Fruit fly (Drosophila melanogaster) whole organism, prepupa: ENCODE measurements around the gene Pgant4.

ENCODE experiments used
- Blimp-1 ChIP-seq: fragments of 200-800 bp; sonication (Bioruptor generic); optimal IDR thresholded peaks from 3 replicates; lab custom pipeline; 2017; ENCODE audit warnings: missing biosample characterization, missing genetic modification characterization, mild to moderate bottlenecking, moderate library complexity, missing genetic modification reagents
- CG10669 ChIP-seq: fragments of 200-800 bp; sonication (Bioruptor generic); optimal IDR thresholded peaks from 3 replicates; lab custom pipeline; 2018; ENCODE audit warnings: missing biosample characterization, mild to moderate bottlenecking, missing genetic modification characterization, moderate library complexity
- CG11762 ChIP-seq: fragments of 200-800 bp; sonication (Bioruptor generic); optimal IDR thresholded peaks from 3 replicates; lab custom pipeline; 2016; ENCODE audit warnings: missing biosample characterization, missing genetic modification characterization; ENCODE audit not compliant: insufficient read depth
- CG11902 ChIP-seq: fragments of 200-800 bp; sonication (Bioruptor generic); optimal IDR thresholded peaks from 3 replicates; lab custom pipeline; 2016; ENCODE audit warnings: missing biosample characterization, missing genetic modification characterization
- CG15336 ChIP-seq: fragments of 200-800 bp; sonication (Bioruptor generic); IDR thresholded peaks from 2 replicates; pipeline ENCODE4 v1.3.6; 2022; ENCODE audit warnings: missing biosample characterization, missing genetic modification characterization
- CG16779 ChIP-seq: fragments of 200-800 bp; sonication (Bioruptor generic); optimal IDR thresholded peaks from 3 replicates; lab custom pipeline; 2017; ENCODE audit warnings: missing biosample characterization, mild to moderate bottlenecking, missing genetic modification characterization
- CG3032 ChIP-seq: fragments of 200-800 bp; optimal IDR thresholded peaks from 2 replicates; lab custom pipeline; 2019; ENCODE audit warnings: missing biosample characterization, mild to moderate bottlenecking, missing genetic modification characterization, moderate library complexity
- CG31627 ChIP-seq: fragments of 200-800 bp; sonication (Bioruptor generic); optimal IDR thresholded peaks from 3 replicates; lab custom pipeline; 2016; ENCODE audit warnings: missing biosample characterization, missing genetic modification characterization
- CG32006 ChIP-seq: fragments of 200-800 bp; sonication (Bioruptor generic); optimal IDR thresholded peaks from 3 replicates; lab custom pipeline; 2017; ENCODE audit warnings: missing biosample characterization, mild to moderate bottlenecking, missing genetic modification characterization
- CG34406 ChIP-seq: fragments of 200-800 bp; sonication (Bioruptor generic); optimal IDR thresholded peaks from 3 replicates; lab custom pipeline; 2016; ENCODE audit warnings: missing biosample characterization, missing genetic modification characterization
- CG3919 ChIP-seq: fragments of 200-800 bp; sonication (Bioruptor generic); optimal IDR thresholded peaks from 3 replicates; lab custom pipeline; 2016; ENCODE audit warnings: missing biosample characterization, missing genetic modification characterization
- CG4318 ChIP-seq: fragments of 200-800 bp; sonication (Bioruptor generic); optimal IDR thresholded peaks from 3 replicates; lab custom pipeline; 2017; ENCODE audit warnings: missing biosample characterization, mild to moderate bottlenecking, missing genetic modification characterization
- CG6276 ChIP-seq: fragments of 200-800 bp; sonication (Bioruptor generic); optimal IDR thresholded peaks from 2 replicates; lab custom pipeline; 2017; ENCODE audit warnings: missing biosample characterization, mild to moderate bottlenecking, missing genetic modification characterization
- CG6792 ChIP-seq: fragments of 200-800 bp; sonication (Bioruptor generic); optimal IDR thresholded peaks from 3 replicates; lab custom pipeline; 2016; ENCODE audit warnings: missing biosample characterization, missing genetic modification characterization
- CG6808 ChIP-seq: fragments of 200-800 bp; sonication (Bioruptor generic); optimal IDR thresholded peaks from 3 replicates; lab custom pipeline; 2017; ENCODE audit warnings: missing biosample characterization, missing genetic modification characterization, mild to moderate bottlenecking, moderate library complexity, missing genetic modification reagents
- CG6854 ChIP-seq: fragments of 200-800 bp; sonication (Bioruptor generic); optimal IDR thresholded peaks from 2 replicates; lab custom pipeline; 2017; ENCODE audit warnings: missing biosample characterization, mild to moderate bottlenecking, missing genetic modification characterization
- CG7368 ChIP-seq: fragments of 200-800 bp; sonication (Bioruptor generic); optimal IDR thresholded peaks from 3 replicates; lab custom pipeline; 2016; ENCODE audit warnings: missing biosample characterization, missing genetic modification characterization
- CG8119 ChIP-seq: fragments of 200-800 bp; sonication (Bioruptor generic); IDR thresholded peaks from 3 replicates; pipeline ENCODE4 v1.3.6; 2022; ENCODE audit warnings: missing biosample characterization, missing genetic modification characterization
- CG8319 ChIP-seq: fragments of 200-800 bp; sonication (Bioruptor generic); optimal IDR thresholded peaks from 3 replicates; lab custom pipeline; 2016; ENCODE audit warnings: missing biosample characterization, missing genetic modification characterization
- CG8632 ChIP-seq: fragments of 200-800 bp; sonication (Bioruptor generic); optimal IDR thresholded peaks from 3 replicates; lab custom pipeline; 2016; ENCODE audit warnings: missing biosample characterization, missing genetic modification characterization
- CG9139 ChIP-seq: fragments of 200-800 bp; sonication (Bioruptor generic); optimal IDR thresholded peaks from 3 replicates; lab custom pipeline; 2017; ENCODE audit warnings: missing biosample characterization, mild to moderate bottlenecking, missing genetic modification characterization
- Eip75B ChIP-seq: fragments of 200-800 bp; sonication (Bioruptor generic); optimal IDR thresholded peaks from 3 replicates; lab custom pipeline; 2016; ENCODE audit warnings: missing biosample characterization, missing genetic modification characterization
- Eip78C ChIP-seq: fragments of 200-800 bp; sonication (Bioruptor generic); peaks from one replicate; lab custom pipeline; 2016; ENCODE audit warnings: missing biosample characterization, missing genetic modification characterization
- Eip93F ChIP-seq: fragments of 200-800 bp; sonication (Bioruptor generic); optimal IDR thresholded peaks from 2 replicates; lab custom pipeline; 2016; ENCODE audit warnings: missing biosample characterization, mild to moderate bottlenecking, missing genetic modification characterization
- Ets21C ChIP-seq: fragments of 200-800 bp; sonication (Bioruptor generic); optimal IDR thresholded peaks from 3 replicates; lab custom pipeline; 2016; ENCODE audit warnings: missing biosample characterization, missing genetic modification characterization
- Ets96B ChIP-seq: fragments of 200-800 bp; optimal IDR thresholded peaks from 2 replicates; lab custom pipeline; 2019; ENCODE audit warnings: missing biosample characterization, mild to moderate bottlenecking, missing genetic modification characterization, moderate library complexity
- Gug ChIP-seq: fragments of 200-800 bp; sonication (Bioruptor generic); IDR thresholded peaks from 2 replicates; pipeline ENCODE4 v1.3.6; 2022; ENCODE audit warnings: missing biosample characterization, missing genetic modification characterization
- Hr38 ChIP-seq: sonication (Bioruptor generic); optimal IDR thresholded peaks from 2 replicates; lab custom pipeline; 2016; ENCODE audit warnings: missing biosample characterization, missing genetic modification characterization
- Hr39 ChIP-seq: fragments of 200-800 bp; sonication (Bioruptor generic); optimal IDR thresholded peaks from 2 replicates; lab custom pipeline; 2016; ENCODE audit warnings: missing biosample characterization, missing genetic modification characterization
- Hr4 ChIP-seq: fragments of 200-800 bp; sonication (Bioruptor generic); optimal IDR thresholded peaks from 3 replicates; lab custom pipeline; 2016; ENCODE audit warnings: missing biosample characterization, missing genetic modification characterization
- Lpt ChIP-seq: fragments of 200-800 bp; sonication (Bioruptor generic); optimal IDR thresholded peaks from 3 replicates; lab custom pipeline; 2016; ENCODE audit warnings: missing biosample characterization, missing genetic modification characterization
- OdsH ChIP-seq: fragments of 200-800 bp; sonication (Bioruptor generic); optimal IDR thresholded peaks from 3 replicates; lab custom pipeline; 2016; ENCODE audit warnings: missing biosample characterization, missing genetic modification characterization
- Smox ChIP-seq: fragments of 200-800 bp; sonication (Bioruptor generic); optimal IDR thresholded peaks from 3 replicates; lab custom pipeline; 2016; ENCODE audit warnings: missing biosample characterization, missing genetic modification characterization
- Sox102F ChIP-seq: fragments of 200-800 bp; sonication (Bioruptor generic); optimal IDR thresholded peaks from 2 replicates; lab custom pipeline; 2016; ENCODE audit warnings: missing biosample characterization, mild to moderate bottlenecking, missing genetic modification characterization
- Sox14 ChIP-seq: fragments of 200-800 bp; sonication (Bioruptor generic); optimal IDR thresholded peaks from 3 replicates; lab custom pipeline; 2016; ENCODE audit warnings: missing biosample characterization, missing genetic modification characterization
- Sox15 ChIP-seq: fragments of 200-800 bp; sonication (Bioruptor generic); optimal IDR thresholded peaks from 3 replicates; lab custom pipeline; 2016; ENCODE audit warnings: missing biosample characterization, missing genetic modification characterization
- achi ChIP-seq: fragments of 200-800 bp; sonication (Bioruptor generic); optimal IDR thresholded peaks from 3 replicates; lab custom pipeline; 2016; ENCODE audit warnings: missing biosample characterization, missing genetic modification characterization
- acj6 ChIP-seq: fragments of 200-800 bp; sonication (Bioruptor generic); optimal IDR thresholded peaks from 3 replicates; lab custom pipeline; 2016; ENCODE audit warnings: missing biosample characterization, missing genetic modification characterization
- dsx ChIP-seq: fragments of 200-800 bp; optimal IDR thresholded peaks from 3 replicates; lab custom pipeline; 2019; ENCODE audit warnings: missing biosample characterization, mild to moderate bottlenecking, missing genetic modification characterization, moderate library complexity; ENCODE audit not compliant: poor library complexity, severe bottlenecking
- eg ChIP-seq: fragments of 200-800 bp; sonication (Bioruptor generic); IDR thresholded peaks from 3 replicates; pipeline ENCODE4 v1.3.6; 2022; ENCODE audit warnings: missing biosample characterization, missing genetic modification characterization
- esn ChIP-seq: fragments of 200-800 bp; sonication (Bioruptor generic); optimal IDR thresholded peaks from 2 replicates; lab custom pipeline; 2016; ENCODE audit warnings: missing biosample characterization, mild to moderate bottlenecking, missing genetic modification characterization, moderate library complexity
- fd85E ChIP-seq: fragments of 200-800 bp; sonication (Bioruptor generic); optimal IDR thresholded peaks from 3 replicates; lab custom pipeline; 2016; ENCODE audit warnings: missing biosample characterization, missing genetic modification characterization
- fkh ChIP-seq: fragments of 200-800 bp; sonication (Bioruptor generic); optimal IDR thresholded peaks from 3 replicates; lab custom pipeline; 2017; ENCODE audit warnings: missing biosample characterization, mild to moderate bottlenecking, missing genetic modification characterization, moderate library complexity
- net ChIP-seq: fragments of 200-800 bp; sonication (Bioruptor generic); optimal IDR thresholded peaks from 3 replicates; lab custom pipeline; 2016; ENCODE audit warnings: missing biosample characterization, missing genetic modification characterization
- pdm3 ChIP-seq: fragments of 200-800 bp; sonication (Bioruptor generic); optimal IDR thresholded peaks from 3 replicates; lab custom pipeline; 2016; ENCODE audit warnings: missing biosample characterization, missing genetic modification characterization
- salr ChIP-seq, 2 experiments: fragments of 200-800 bp; sonication (Bioruptor generic); optimal IDR thresholded peaks; 3 replicates each; lab custom pipeline; 2016 to 2018; ENCODE audit warnings: missing biosample characterization in 2 of 2, missing genetic modification characterization in 2 of 2, mild to moderate bottlenecking in 1 of 2
- ss ChIP-seq, 2 experiments: fragments of 200-800 bp; sonication (Bioruptor generic); optimal IDR thresholded peaks; 2 replicates in 1 of 2; 3 replicates in 1 of 2; lab custom pipeline; 2017 to 2018; ENCODE audit warnings: mild to moderate bottlenecking in 2 of 2, missing biosample characterization in 2 of 2, missing genetic modification characterization in 2 of 2, moderate library complexity in 1 of 2
- svp ChIP-seq: fragments of 200-800 bp; sonication (Bioruptor generic); peaks from one replicate; lab custom pipeline; 2016; ENCODE audit warnings: missing biosample characterization, missing genetic modification characterization
- topi ChIP-seq: fragments of 200-800 bp; sonication (Bioruptor generic); optimal IDR thresholded peaks from 3 replicates; lab custom pipeline; 2016; ENCODE audit warnings: missing biosample characterization, missing genetic modification characterization
- vri ChIP-seq: fragments of 200-800 bp; sonication (Bioruptor generic); optimal IDR thresholded peaks from 3 replicates; lab custom pipeline; 2016; ENCODE audit warnings: missing biosample characterization, mild to moderate bottlenecking, missing genetic modification characterization

The Pgant4 gene

DNA sequence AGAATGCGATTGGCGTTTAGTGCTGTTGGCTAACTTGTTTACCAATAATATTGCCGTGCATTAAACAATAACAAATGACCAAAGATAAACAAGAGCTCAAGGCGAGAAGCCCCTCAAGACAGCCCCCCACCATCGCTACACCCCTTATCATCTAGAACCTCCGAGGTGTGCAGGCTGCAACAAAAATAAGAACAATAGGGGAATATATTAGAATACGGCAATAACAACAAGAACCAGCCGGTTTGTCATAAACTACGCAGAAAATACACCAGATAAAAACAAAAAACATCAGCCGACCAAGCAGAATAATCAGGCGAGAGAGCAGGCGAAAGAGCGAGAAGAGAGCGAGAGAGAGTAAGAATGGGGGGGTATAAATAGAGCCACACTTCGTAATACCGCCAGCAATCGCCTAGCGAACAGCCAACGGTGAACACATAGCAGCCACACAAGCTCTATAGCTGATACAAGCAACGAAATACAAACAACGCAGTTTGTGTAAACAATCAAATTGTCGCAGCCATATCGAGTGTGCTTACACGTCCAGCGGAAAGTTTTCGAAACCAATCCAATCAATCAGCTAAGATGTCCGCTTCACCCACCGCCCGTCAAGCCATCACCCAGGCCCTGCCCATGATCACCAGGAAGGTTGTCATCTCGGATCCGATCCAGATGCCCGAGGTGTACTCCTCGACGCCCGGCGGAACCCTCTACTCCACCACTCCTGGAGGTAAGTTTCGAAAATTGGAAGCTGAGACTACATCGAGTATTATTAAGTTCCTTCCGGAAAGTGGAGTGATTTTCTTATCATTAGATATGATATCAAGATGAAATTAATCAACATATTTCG, 5.9 kb downstream of the Pgant4 start, which contains the start of gene Thor:
Thor (plus strand) TSS at position 401 of the 847 bp plus-strand sequence.
- TF ChIP-seq CG6792 (GFP tag; lab: Kevin White, UChicago) (peak; percentile 39), CG6854 (GFP tag; lab: Kevin White, UChicago) (peak; percentile 30), acj6 (GFP tag; lab: Kevin White, UChicago) (no peak), Hr38 (no peak), eg (GFP tag; lab: Robert Waterston, UW) (peak; percentile 71; the same call in 2 of the 3 replicates), CG9139 (GFP tag; lab: Kevin White, UChicago) (peak; percentile 79), CG31627 (no peak), CG15336 (GFP tag; lab: Robert Waterston, UW) (peak; percentile 46), CG34406 (GFP tag; lab: Kevin White, UChicago) (no peak), CG3919 (GFP tag; lab: Kevin White, UChicago) (peak; percentile 49), Hr4 (GFP tag; lab: Kevin White, UChicago) (no peak), CG6276 (GFP tag; lab: Kevin White, UChicago) (peak; percentile 1), Blimp-1 (no peak), fkh (GFP tag; lab: Kevin White, UChicago) (peak; percentile 98), CG16779 (tag; lab: Kevin White, UChicago) (peak; percentile 62), net (GFP tag; lab: Kevin White, UChicago) (peak; percentile 45), fd85E (GFP tag; lab: Kevin White, UChicago) (peak; percentile 38), Eip78C (GFP tag; lab: Kevin White, UChicago) (peak; percentile 79), CG3032 (tag; lab: Kevin White, UChicago) (no peak), CG8319 (GFP tag; lab: Kevin White, UChicago) (peak; percentile 24), CG7368 (GFP tag; lab: Kevin White, UChicago) (peak; percentile 34), CG8119 (GFP tag; lab: Robert Waterston, UW) (peak; percentile 47; the same call in 2 of the 3 replicates), ss (GFP tag; optimal IDR thresholded peaks at IDR 0.05; lab: Kevin White, UChicago) (peak; percentile 47 to 56), CG32006 (GFP tag; lab: Kevin White, UChicago) (no peak), salr (GFP tag; optimal IDR thresholded peaks at IDR 0.05; lab: Kevin White, UChicago) (peak in 1 of 2 experiments; percentile 8), CG11902 (no peak), Ets21C (GFP tag; lab: Kevin White, UChicago) (no peak), Eip75B (peak; percentile 26), Smox (GFP tag; lab: Kevin White, UChicago) (no peak), CG4318 (GFP tag; lab: Kevin White, UChicago) (no peak), Sox102F (peak; percentile 49), esn (peak; percentile 46), svp (GFP tag; lab: Kevin White, UChicago) (peak; percentile 79), Sox14 (GFP tag; lab: Kevin White, UChicago) (peak; percentile 11), topi (GFP tag; lab: Kevin White, UChicago) (peak; percentile 43), Eip93F (no peak), Gug (GFP tag; lab: Robert Waterston, UW) (no peak), pdm3 (GFP tag; lab: Kevin White, UChicago) (no peak), vri (GFP tag; lab: Kevin White, UChicago) (peak; percentile 79), Lpt (GFP tag; lab: Kevin White, UChicago) (no peak), CG8632 (GFP tag; lab: Kevin White, UChicago) (no peak), OdsH (GFP tag; lab: Kevin White, UChicago) (no peak), Ets96B (tag; lab: Kevin White, UChicago) (no peak), achi (GFP tag; lab: Kevin White, UChicago) (no peak), Sox15 (GFP tag; lab: Kevin White, UChicago) (no peak), Hr39 (GFP tag; lab: Kevin White, UChicago) (no peak), CG11762 (GFP tag; lab: Kevin White, UChicago) (peak; percentile 40), CG10669 (GFP tag; lab: Kevin White, UChicago) (no peak), dsx (GFP tag; lab: Kevin White, UChicago) (peak; percentile 57), CG6808 (peak; percentile 44)
